Fruit fly (Drosophila melanogaster): ENCODE measurements around the gene Msp300.

Msp300 gene

DNA sequence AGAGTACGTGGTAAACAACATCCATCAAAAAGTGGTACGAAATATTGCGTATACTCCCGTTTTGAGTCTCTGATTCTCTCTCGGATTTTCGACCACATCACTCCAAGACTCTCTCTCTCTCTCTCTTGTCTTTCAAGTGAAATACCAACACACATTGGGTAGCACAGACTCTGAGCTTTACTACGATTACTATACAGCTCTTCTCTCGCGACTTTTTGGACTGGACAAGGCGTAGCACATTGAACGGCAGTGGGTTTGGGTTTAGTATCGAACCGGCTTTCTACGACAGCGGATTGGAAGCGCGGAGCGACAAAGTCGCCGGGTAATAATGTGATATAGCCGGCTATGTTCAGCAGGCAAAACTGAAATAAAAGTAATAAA is 7.6 kb downstream of the Msp300 start (continued):
- 0 out of 2 replicates have a peak, but pooled peaks have one; percentile 21 for TF ChIP-seq hbn (GFP tag; IDR thresholded peaks at IDR 0.05; ENCODE audit: partially characterized antibody)
- TF ChIP-seq CG34376 (GFP tag; optimal IDR thresholded peaks at IDR 0.05) = peak; percentile 48
- TF ChIP-seq pnt (GFP tag; optimal IDR thresholded peaks at IDR 0.05) = no peak
- peak; percentile 24 for TF ChIP-seq sd (tag; optimal IDR thresholded peaks at IDR 0.05)
- no peak for TF ChIP-seq disco-r (GFP tag; optimal IDR thresholded peaks at IDR 0.05)
- TF ChIP-seq pan (optimal IDR thresholded peaks at IDR 0.05) = no peak
- no peak for TF ChIP-seq pan (GFP tag; optimal IDR thresholded peaks at IDR 0.05 in 1 of 2, IDR thresholded peaks at IDR 0.05 in 1 of 2)
- peak; percentile 42; the same call in 1 of the 2 replicates for TF ChIP-seq amos (GFP tag; IDR thresholded peaks at IDR 0.05; ENCODE audit: partially characterized antibody)
- TF ChIP-seq ranshi (GFP tag; IDR thresholded peaks at IDR 0.05) = no peak
- no peak for TF ChIP-seq GATAe (GFP tag; conservative IDR thresholded peaks at IDR 0.05)
- no peak for TF ChIP-seq peb (GFP tag; IDR thresholded peaks at IDR 0.05)
- TF ChIP-seq Hsf (GFP tag; optimal IDR thresholded peaks at IDR 0.05) = no peak
- peak; percentile 24 for TF ChIP-seq Deaf1 (tag; optimal IDR thresholded peaks at IDR 0.05)
- peak; percentile 58 for TF ChIP-seq CG34224 (GFP tag; IDR thresholded peaks at IDR 0.05; ENCODE audit: partially characterized antibody)
- TF ChIP-seq HLH4C (GFP tag; IDR thresholded peaks at IDR 0.05; ENCODE audit: partially characterized antibody) = peak; percentile 52; the same call in 2 of the 3 replicates
- no peak for TF ChIP-seq Mrtf (GFP tag; IDR thresholded peaks at IDR 0.05)
- no peak for TF ChIP-seq CG30020 (tag; optimal IDR thresholded peaks at IDR 0.05)
- TF ChIP-seq Elba2 (GFP tag; optimal IDR thresholded peaks at IDR 0.05) = no peak
- no peak for TF ChIP-seq CG4424 (GFP tag; optimal IDR thresholded peaks at IDR 0.05)
- peak; percentile 17 for TF ChIP-seq rib (GFP tag; IDR thresholded peaks at IDR 0.05)
- TF ChIP-seq Hr3 (GFP tag; optimal IDR thresholded peaks at IDR 0.05) = no peak
- no peak for TF ChIP-seq CG15073 (GFP tag; optimal IDR thresholded peaks at IDR 0.05)
- no peak for TF ChIP-seq CG3281 (GFP tag; optimal IDR thresholded peaks at IDR 0.05)
- TF ChIP-seq eyg (GFP tag; optimal IDR thresholded peaks at IDR 0.05) = no peak
- TF ChIP-seq CG11398 (GFP tag; optimal IDR thresholded peaks at IDR 0.05) = no peak
- TF ChIP-seq ase (GFP tag; IDR thresholded peaks at IDR 0.05) = no peak
- no peak for TF ChIP-seq row (GFP tag; IDR thresholded peaks at IDR 0.05)
- TF ChIP-seq gro (GFP tag; optimal IDR thresholded peaks at IDR 0.05) = no peak
- 0 out of 2 replicates have a peak, but pooled peaks have one; percentile 34 for TF ChIP-seq Scr (GFP tag; IDR thresholded peaks at IDR 0.05; ENCODE audit: partially characterized antibody)
- TF ChIP-seq sima (GFP tag; optimal IDR thresholded peaks at IDR 0.05) = no peak
- TF ChIP-seq bowl (GFP tag; IDR thresholded peaks at IDR 0.05) = 0 out of 2 replicates have a peak, but pooled peaks have one; percentile 13
- TF ChIP-seq PHDP (tag; optimal IDR thresholded peaks at IDR 0.05) = no peak
- no peak for TF ChIP-seq CG5245 (GFP tag; optimal IDR thresholded peaks at IDR 0.05)
- TF ChIP-seq jigr1 (GFP tag; IDR thresholded peaks at IDR 0.05) = no peak
- TF ChIP-seq jing (GFP tag; optimal IDR thresholded peaks at IDR 0.05) = no peak
- TF ChIP-seq CG31224 (GFP tag; IDR thresholded peaks at IDR 0.05) = no peak
- no peak for TF ChIP-seq sqz (GFP tag; optimal IDR thresholded peaks at IDR 0.05)
- TF ChIP-seq otp (GFP tag; IDR thresholded peaks at IDR 0.05) = 0 out of 3 replicates have a peak, but pooled peaks have one; percentile 10
- TF ChIP-seq CG11456 (GFP tag; IDR thresholded peaks at IDR 0.05) = no peak
- no peak for TF ChIP-seq klu (GFP tag; IDR thresholded peaks at IDR 0.05)
- TF ChIP-seq ato (GFP tag; IDR thresholded peaks at IDR 0.05; ENCODE audit: partially characterized antibody) = peak; percentile 50; the same call in 1 of the 2 replicates
- no peak for TF ChIP-seq inv (GFP tag; IDR thresholded peaks at IDR 0.05; ENCODE audit: partially characterized antibody)
- TF ChIP-seq CG10209 (GFP tag; optimal IDR thresholded peaks at IDR 0.05) = no peak
- no peak for TF ChIP-seq Hmx (GFP tag; optimal IDR thresholded peaks at IDR 0.05)
- TF ChIP-seq Fer3 (tag; optimal IDR thresholded peaks at IDR 0.05) = no peak
- no peak for TF ChIP-seq lov (optimal IDR thresholded peaks at IDR 0.05)
- peak; percentile 13; the same call in 1 of the 3 replicates for TF ChIP-seq lov (GFP tag; IDR thresholded peaks at IDR 0.05)
- no peak for TF ChIP-seq NfI (GFP tag; optimal IDR thresholded peaks at IDR 0.05)
- TF ChIP-seq NK7.1 (GFP tag; optimal IDR thresholded peaks at IDR 0.05) = no peak
- TF ChIP-seq CG17568 (GFP tag; optimal IDR thresholded peaks at IDR 0.05) = no peak
- TF ChIP-seq cwo (GFP tag; optimal IDR thresholded peaks at IDR 0.05) = no peak

All from whole organism, embryonic.